Fruit fly (Drosophila melanogaster) whole organism, larva: ENCODE measurements around the gene Ir31a.

ENCODE experiments used
- noc ChIP-seq: fragments of 200-800 bp; sonication (Bioruptor generic); optimal IDR thresholded peaks from 3 replicates; lab custom pipeline; 2019; ENCODE audit warnings: missing biosample characterization, mild to moderate bottlenecking, missing genetic modification characterization, moderate library complexity

Ir31a gene

dm6 chr2L:10425599-10425998, 20.2 kb downstream of the Ir31a start:
- no peak for TF ChIP-seq noc (tag; lab: Kevin White, UChicago)

DNA sequence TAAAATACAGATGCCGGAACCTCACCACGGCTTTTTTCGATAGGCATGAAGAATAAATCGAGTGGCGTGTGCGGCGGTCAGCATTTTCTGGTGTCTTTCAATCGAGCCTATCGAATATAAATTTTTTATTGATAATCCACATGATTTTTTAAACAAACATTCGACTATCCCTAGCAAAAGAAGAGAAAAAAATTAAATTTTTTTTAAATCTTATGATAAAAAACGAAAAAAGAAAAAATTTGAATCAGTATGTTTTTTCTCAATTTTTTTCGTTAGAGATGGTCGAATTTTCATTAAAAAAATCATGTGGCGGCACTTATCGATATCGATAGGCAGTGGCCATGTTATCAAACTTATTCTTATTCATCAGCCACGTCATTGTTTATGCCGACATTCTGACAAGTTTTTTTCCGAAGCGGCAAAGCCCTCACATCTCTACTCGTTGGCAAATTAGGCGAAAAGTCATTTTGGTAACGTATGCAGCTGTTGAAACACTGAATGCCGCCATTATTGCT, 21.2 kb downstream of the Ir31a start, which contains the start of the genes SmB and KdelR:
SmB (minus strand) TSS at position 94 of the 515 bp plus-strand sequence.
KdelR (plus strand) TSS at position 354 of the 515 bp plus-strand sequence.
- TF ChIP-seq noc (tag; lab: Kevin White, UChicago) = no peak

DNA sequence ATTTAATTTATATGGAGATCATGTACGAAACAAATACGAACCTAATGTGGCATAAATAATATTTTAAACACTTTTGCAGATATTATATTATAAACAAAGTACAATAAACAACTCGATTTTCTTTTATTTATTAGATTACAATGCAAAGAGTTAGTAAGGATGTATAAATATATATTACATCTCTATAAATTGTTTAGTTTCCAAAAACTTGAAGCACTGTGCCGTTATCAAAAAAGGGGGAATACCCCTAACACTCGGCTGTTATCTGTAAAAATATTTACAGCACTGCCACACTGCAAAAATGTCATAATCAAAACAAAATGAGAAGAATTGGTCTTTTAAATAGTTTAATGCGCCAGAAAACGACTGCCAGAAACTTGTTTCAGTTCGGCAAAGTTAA, 23.2 kb downstream of the Ir31a start, which contains the start of gene CG5188:
CG5188 (plus strand) TSS at position 302 of the 400 bp plus-strand sequence.
- TF ChIP-seq noc (tag; lab: Kevin White, UChicago) = peak; percentile 8

DNA sequence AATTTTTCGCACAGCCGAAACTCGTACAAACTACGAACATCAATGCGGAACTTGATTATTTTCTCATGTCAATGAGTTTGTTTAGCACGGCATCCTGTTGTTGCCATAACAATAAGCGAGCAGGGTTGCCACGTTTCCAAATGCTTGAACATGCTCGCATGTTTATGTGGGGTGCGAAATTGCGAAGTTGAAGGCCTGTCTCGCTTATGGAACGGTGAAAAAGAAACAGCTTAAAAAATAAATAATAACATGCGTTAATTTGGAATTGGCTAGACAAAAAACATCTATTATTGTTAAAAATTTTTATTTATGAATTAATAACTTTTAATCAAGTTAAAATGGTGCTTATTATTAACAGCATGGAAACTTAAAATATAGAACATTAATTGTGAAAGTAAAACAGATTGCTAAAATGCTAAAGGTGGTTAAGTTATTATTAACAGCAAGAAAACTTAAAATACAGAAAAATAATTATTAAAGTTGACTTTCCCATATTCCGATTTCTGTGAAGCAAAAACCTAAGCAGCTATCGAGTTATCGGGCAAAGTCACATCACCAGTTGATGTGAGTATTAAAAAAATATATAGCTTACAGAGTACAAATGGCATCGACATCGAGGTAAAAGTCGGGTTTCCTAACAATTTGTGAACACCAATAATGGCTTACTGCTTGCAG, 25.6 kb downstream of the Ir31a start, which contains the start of the genes Bug22 and TfIIB:
Bug22 (minus strand) TSS at position 117 of the 675 bp plus-strand sequence.
TfIIB (plus strand) TSS at position 537 of the 675 bp plus-strand sequence.
- TF ChIP-seq noc (tag; lab: Kevin White, UChicago) = no peak

- no peak for TF ChIP-seq noc (tag; lab: Kevin White, UChicago)
These were observed 30.3 kb downstream of the Ir31a start, which contains the start of the genes TBC1D16 and holn1 for dm6 chr2L:10435606-10436160. TSS of gene TBC1D16 (minus strand) at chr2L:10435656. TSS of gene holn1 (plus strand) at chr2L:10435995.

- TF ChIP-seq noc (tag; lab: Kevin White, UChicago) = no peak
These were observed 32.0 kb downstream of the Ir31a start, which contains the start of gene STUB1 for dm6 chr2L:10437317-10437716. TSS of gene STUB1 (plus strand) at chr2L:10437548.

DNA sequence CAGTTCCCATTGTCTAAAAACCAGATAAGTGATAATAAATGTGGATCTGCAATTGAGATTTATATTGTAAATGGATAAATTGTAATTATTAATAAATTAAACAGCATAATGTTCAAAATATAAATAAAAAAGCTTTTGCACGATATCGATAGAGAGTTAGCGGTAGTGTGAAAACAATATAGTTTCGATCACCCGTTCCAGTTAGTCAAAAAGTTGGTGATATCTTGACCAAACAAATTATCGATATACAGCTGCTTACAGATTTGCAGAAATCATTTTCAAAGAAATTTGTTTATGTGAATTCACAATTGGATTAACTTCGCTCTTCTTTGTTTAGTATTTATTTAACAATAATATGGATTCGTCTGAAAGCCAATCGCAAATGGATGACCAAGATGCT, 33.8 kb downstream of the Ir31a start, which contains the start of gene Nse4:
Nse4 (plus strand) TSS at position 267 of the 400 bp plus-strand sequence.
- TF ChIP-seq noc (tag; lab: Kevin White, UChicago) = no peak

- TF ChIP-seq noc (tag; lab: Kevin White, UChicago) = no peak
These were observed 36.9 kb downstream of the Ir31a start, which contains the start of gene loh for dm6 chr2L:10442048-10442790. TSS of gene loh (plus strand) at chr2L:10442534.

DNA sequence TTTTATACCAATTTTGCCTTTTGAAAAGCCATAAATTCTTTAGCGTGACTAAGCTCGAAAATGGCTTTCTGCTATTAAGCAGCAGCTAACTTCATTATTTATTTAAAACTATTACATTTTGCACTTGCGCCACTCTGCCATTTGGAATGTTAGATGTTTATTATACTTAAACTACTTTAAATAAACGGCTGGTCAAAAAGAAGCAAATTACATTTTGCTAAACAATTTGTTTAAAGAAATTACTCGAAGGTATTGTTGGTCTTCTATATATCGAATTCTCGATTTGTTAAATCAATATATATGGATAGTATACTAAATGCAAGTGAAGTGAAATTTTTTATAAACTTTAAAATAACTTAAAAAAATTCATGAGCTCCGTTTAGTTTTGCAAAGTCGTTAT, 46.9 kb downstream of the Ir31a start, which contains the start of gene ppk10:
ppk10 (minus strand) TSS at position 101 of the 400 bp plus-strand sequence.
- TF ChIP-seq noc (tag; lab: Kevin White, UChicago) = no peak

dm6 chr2L:10455944-10456520, 50.7 kb downstream of the Ir31a start:
- peak; percentile 56 for TF ChIP-seq noc (tag; lab: Kevin White, UChicago)

- no peak for TF ChIP-seq noc (tag; lab: Kevin White, UChicago)
These were observed 52.0 kb downstream of the Ir31a start, which contains the start of the genes LManI and LManII for dm6 chr2L:10457191-10457899. TSS of gene LManI (minus strand) at chr2L:10457241. TSS of gene LManII (plus strand) at chr2L:10457658.
